Fruit fly (Drosophila melanogaster) whole organism, pupa: ENCODE data around the gene SelG.

Source experiments
- CG10348 ChIP-seq: fragments of 200-800 bp; sonication (Bioruptor generic); IDR thresholded peaks from 2 replicates; pipeline ENCODE4 v1.3.6; 2022; ENCODE audit warnings: missing biosample characterization, missing genetic modification characterization
- CG13204 ChIP-seq: fragments of 200-800 bp; sonication (Bioruptor generic); optimal IDR thresholded peaks from 2 replicates; lab custom pipeline; 2018; ENCODE audit warnings: missing biosample characterization, mild to moderate bottlenecking, missing genetic modification characterization, moderate library complexity
- CG14655 ChIP-seq: fragments of 200-800 bp; sonication (Bioruptor generic); optimal IDR thresholded peaks from 3 replicates; lab custom pipeline; 2017; ENCODE audit warnings: mild to moderate bottlenecking, missing biosample characterization, missing genetic modification reagents, missing genetic modification characterization
- CG15710 ChIP-seq: fragments of 200-800 bp; sonication (Bioruptor generic); optimal IDR thresholded peaks from 2 replicates; lab custom pipeline; 2018; ENCODE audit warnings: missing biosample characterization, mild to moderate bottlenecking, missing genetic modification characterization, moderate library complexity
- CG17806 ChIP-seq: fragments of 200-800 bp; sonication (Bioruptor generic); optimal IDR thresholded peaks from 2 replicates; lab custom pipeline; 2018; ENCODE audit warnings: missing biosample characterization, mild to moderate bottlenecking, missing genetic modification characterization, moderate library complexity
- CG32121 ChIP-seq: fragments of 200-800 bp; sonication (Bioruptor generic); IDR thresholded peaks from 2 replicates; pipeline ENCODE4 v1.3.6; 2022; ENCODE audit warnings: missing biosample characterization, missing genetic modification characterization
- CG9948 ChIP-seq: fragments of 200-800 bp; sonication (Bioruptor generic); optimal IDR thresholded peaks from 2 replicates; lab custom pipeline; 2018; ENCODE audit warnings: missing biosample characterization, mild to moderate bottlenecking, missing genetic modification characterization, moderate library complexity
- D1 ChIP-seq: fragments of 200-800 bp; sonication (Bioruptor generic); optimal IDR thresholded peaks from 2 replicates; lab custom pipeline; 2018; ENCODE audit warnings: missing biosample characterization, mild to moderate bottlenecking, missing genetic modification characterization, moderate library complexity
- EcR ChIP-seq: fragments of 200-800 bp; sonication (Bioruptor generic); optimal IDR thresholded peaks from 3 replicates; lab custom pipeline; 2019; ENCODE audit warnings: missing biosample characterization, missing genetic modification characterization, mild to moderate bottlenecking, moderate library complexity, missing genetic modification reagents
- Ets98B ChIP-seq: fragments of 200-800 bp; sonication (Bioruptor generic); IDR thresholded peaks from 2 replicates; pipeline ENCODE4 v1.3.6; 2022; ENCODE audit warnings: missing biosample characterization, missing genetic modification characterization
- Pif1B ChIP-seq: fragments of 200-800 bp; sonication (Bioruptor generic); optimal IDR thresholded peaks from 3 replicates; lab custom pipeline; 2016; ENCODE audit warnings: missing biosample characterization, missing genetic modification characterization
- gl ChIP-seq: fragments of 200-800 bp; sonication (Bioruptor generic); optimal IDR thresholded peaks from 2 replicates; lab custom pipeline; 2018; ENCODE audit warnings: missing biosample characterization, mild to moderate bottlenecking, missing genetic modification characterization

DNA sequence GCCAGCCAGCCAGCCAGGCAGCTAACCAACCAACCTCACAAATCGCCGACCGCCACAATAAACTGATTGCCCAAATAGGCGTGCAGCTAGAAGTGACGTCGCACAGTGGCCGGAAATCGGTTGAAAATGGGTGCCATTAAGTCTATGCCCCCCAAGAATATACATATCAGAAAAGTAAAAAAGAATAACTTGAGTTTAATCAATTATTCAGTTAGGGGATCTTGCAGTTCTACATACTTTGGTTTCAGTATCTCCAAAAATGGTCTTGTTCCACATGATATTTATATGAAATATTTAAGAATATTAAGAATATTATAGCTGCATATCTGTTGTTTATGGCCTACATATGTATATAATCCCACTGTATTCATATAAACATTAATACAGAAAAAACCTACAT lies 1.7 kb upstream of the SelG start:
- TF ChIP-seq EcR (GFP tag; lab: Kevin White, UChicago) (no peak), CG9948 (no peak), CG32121 (no peak), Ets98B (GFP tag; lab: Robert Waterston, UW) (no peak), CG15710 (tag; lab: Kevin White, UChicago) (no peak), CG17806 (tag; lab: Kevin White, UChicago) (no peak), Pif1B (no peak), D1 (tag; lab: Kevin White, UChicago) (no peak), CG10348 (no peak), gl (tag; lab: Kevin White, UChicago) (no peak), CG14655 (GFP tag; lab: Kevin White, UChicago) (no peak), CG13204 (no peak)
